Fruit fly (Drosophila melanogaster) whole organism, pupa: ENCODE data around the gene CG4829.
A peak's percentile ranks its signal among the peaks of the same experiment; 100 is the strongest.

ENCODE experiments used
- CG10348 ChIP-seq: fragments of 200-800 bp; sonication (Bioruptor generic); IDR thresholded peaks from 2 replicates; pipeline ENCODE4 v1.3.6; 2022; ENCODE audit warnings: missing biosample characterization, missing genetic modification characterization
- CG12605 ChIP-seq: fragments of 200-800 bp; sonication (Bioruptor generic); IDR thresholded peaks from 2 replicates; pipeline ENCODE4 v1.3.6; 2022; ENCODE audit warnings: missing biosample characterization, missing genetic modification characterization
- CG13204 ChIP-seq: fragments of 200-800 bp; sonication (Bioruptor generic); optimal IDR thresholded peaks from 2 replicates; lab custom pipeline; 2018; ENCODE audit warnings: missing biosample characterization, mild to moderate bottlenecking, missing genetic modification characterization, moderate library complexity
- CG14655 ChIP-seq: fragments of 200-800 bp; sonication (Bioruptor generic); optimal IDR thresholded peaks from 3 replicates; lab custom pipeline; 2017; ENCODE audit warnings: mild to moderate bottlenecking, missing biosample characterization, missing genetic modification reagents, missing genetic modification characterization
- CG15710 ChIP-seq: fragments of 200-800 bp; sonication (Bioruptor generic); optimal IDR thresholded peaks from 2 replicates; lab custom pipeline; 2018; ENCODE audit warnings: missing biosample characterization, mild to moderate bottlenecking, missing genetic modification characterization, moderate library complexity
- CG17806 ChIP-seq: fragments of 200-800 bp; sonication (Bioruptor generic); optimal IDR thresholded peaks from 2 replicates; lab custom pipeline; 2018; ENCODE audit warnings: missing biosample characterization, mild to moderate bottlenecking, missing genetic modification characterization, moderate library complexity
- CG32121 ChIP-seq: fragments of 200-800 bp; sonication (Bioruptor generic); IDR thresholded peaks from 2 replicates; pipeline ENCODE4 v1.3.6; 2022; ENCODE audit warnings: missing biosample characterization, missing genetic modification characterization
- CG34367 ChIP-seq: fragments of 200-800 bp; sonication (Bioruptor generic); optimal IDR thresholded peaks from 2 replicates; lab custom pipeline; 2018; ENCODE audit warnings: missing biosample characterization, mild to moderate bottlenecking, missing genetic modification characterization
- CG4496 ChIP-seq: fragments of 200-800 bp; sonication (Bioruptor generic); IDR thresholded peaks from 3 replicates; pipeline ENCODE4 v1.3.6; 2022; ENCODE audit warnings: missing biosample characterization, missing genetic modification characterization
- CG8159 ChIP-seq: fragments of 200-800 bp; sonication (Bioruptor generic); optimal IDR thresholded peaks from 3 replicates; lab custom pipeline; 2018; ENCODE audit warnings: missing biosample characterization, mild to moderate bottlenecking, missing genetic modification characterization, moderate library complexity
- CG8301 ChIP-seq: fragments of 200-800 bp; sonication (Bioruptor generic); optimal IDR thresholded peaks from 2 replicates; lab custom pipeline; 2018; ENCODE audit warnings: missing biosample characterization, mild to moderate bottlenecking, missing genetic modification characterization
- CG9948 ChIP-seq: fragments of 200-800 bp; sonication (Bioruptor generic); optimal IDR thresholded peaks from 2 replicates; lab custom pipeline; 2018; ENCODE audit warnings: missing biosample characterization, mild to moderate bottlenecking, missing genetic modification characterization, moderate library complexity
- D1 ChIP-seq: fragments of 200-800 bp; sonication (Bioruptor generic); optimal IDR thresholded peaks from 2 replicates; lab custom pipeline; 2018; ENCODE audit warnings: missing biosample characterization, mild to moderate bottlenecking, missing genetic modification characterization, moderate library complexity
- EcR ChIP-seq: fragments of 200-800 bp; sonication (Bioruptor generic); optimal IDR thresholded peaks from 3 replicates; lab custom pipeline; 2019; ENCODE audit warnings: missing biosample characterization, missing genetic modification characterization, mild to moderate bottlenecking, moderate library complexity, missing genetic modification reagents
- Ets98B ChIP-seq: fragments of 200-800 bp; sonication (Bioruptor generic); IDR thresholded peaks from 2 replicates; pipeline ENCODE4 v1.3.6; 2022; ENCODE audit warnings: missing biosample characterization, missing genetic modification characterization
- Pif1A ChIP-seq: fragments of 200-800 bp; sonication (Bioruptor generic); optimal IDR thresholded peaks from 3 replicates; lab custom pipeline; 2016; ENCODE audit warnings: missing biosample characterization, missing genetic modification characterization
- Pif1B ChIP-seq: fragments of 200-800 bp; sonication (Bioruptor generic); optimal IDR thresholded peaks from 3 replicates; lab custom pipeline; 2016; ENCODE audit warnings: missing biosample characterization, missing genetic modification characterization
- Snoo ChIP-seq: fragments of 200-800 bp; sonication (Bioruptor generic); optimal IDR thresholded peaks from 3 replicates; lab custom pipeline; 2017; ENCODE audit warnings: missing biosample characterization, mild to moderate bottlenecking, missing genetic modification characterization, inconsistent platforms
- fd96Ca ChIP-seq: fragments of 200-800 bp; sonication (Bioruptor generic); IDR thresholded peaks from 3 replicates; pipeline ENCODE4 v1.3.6; 2022; ENCODE audit warnings: missing biosample characterization, missing genetic modification characterization
- gl ChIP-seq: fragments of 200-800 bp; sonication (Bioruptor generic); optimal IDR thresholded peaks from 2 replicates; lab custom pipeline; 2018; ENCODE audit warnings: missing biosample characterization, mild to moderate bottlenecking, missing genetic modification characterization
- rn ChIP-seq: fragments of 200-800 bp; sonication (Bioruptor generic); IDR thresholded peaks from 2 replicates; pipeline ENCODE4 v1.3.6; 2022; ENCODE audit warnings: missing biosample characterization, missing genetic modification characterization

The CG4829 gene

dm6 chrX:16798166-16798565 lies 13.3 kb upstream of the CG4829 start:
- no peak for TF ChIP-seq Snoo (tag; lab: Kevin White, UChicago)
- TF ChIP-seq gl: no peak
- TF ChIP-seq Ets98B (GFP tag; lab: Robert Waterston, UW): no peak
- no peak for TF ChIP-seq CG15710 (tag; lab: Kevin White, UChicago)
- TF ChIP-seq CG17806 (tag; lab: Kevin White, UChicago): no peak
- TF ChIP-seq CG14655: no peak
- TF ChIP-seq Pif1A (GFP tag; lab: Kevin White, UChicago): no peak
- TF ChIP-seq rn (GFP tag; lab: Robert Waterston, UW): no peak
- no peak for TF ChIP-seq Pif1B (GFP tag; lab: Kevin White, UChicago)
- TF ChIP-seq CG32121: no peak
- no peak for TF ChIP-seq CG8159
- no peak for TF ChIP-seq CG4496 (GFP tag; lab: Robert Waterston, UW)
- no peak for TF ChIP-seq CG10348 (GFP tag; lab: Robert Waterston, UW)
- TF ChIP-seq EcR: no peak
- no peak for TF ChIP-seq CG8301 (tag; lab: Kevin White, UChicago)
- TF ChIP-seq D1 (tag; lab: Kevin White, UChicago): no peak
- TF ChIP-seq CG13204: no peak
- no peak for TF ChIP-seq CG34367 (tag; lab: Kevin White, UChicago)

- TF ChIP-seq Pif1A (GFP tag; lab: Kevin White, UChicago): no peak
- TF ChIP-seq CG8159: peak; percentile 8
Observed at dm6 chrX:16799914-16800313, 11.6 kb upstream of the CG4829 start.

DNA sequence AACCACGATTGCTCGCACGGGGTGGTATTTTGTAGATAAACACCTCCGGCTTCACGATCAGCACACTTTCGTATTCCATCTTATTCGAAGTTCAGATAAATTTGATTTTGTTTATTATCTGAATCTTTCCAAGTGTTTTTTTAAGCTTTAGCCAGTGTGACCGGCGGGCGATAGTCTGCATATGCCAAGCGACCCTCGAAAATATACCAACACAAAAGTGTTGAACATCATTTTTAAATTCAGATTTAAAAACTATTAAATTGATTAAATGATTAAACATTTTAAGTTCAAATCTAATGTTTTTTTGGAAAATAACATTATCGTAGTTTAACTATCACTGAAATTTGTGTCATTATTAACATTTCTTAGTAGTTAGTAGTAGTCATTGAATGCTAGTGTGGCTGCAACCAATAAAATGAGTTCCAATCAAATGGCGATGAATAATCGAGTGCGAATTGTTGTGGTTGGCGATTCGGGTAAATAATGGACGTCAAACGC lies 10.9 kb upstream of the CG4829 start, which contains the start of the genes CG9132 and CG4789:
Gene CG9132, minus strand, starts transcription at position 181 of the 498 bp plus-strand sequence.
Gene CG4789, plus strand, starts transcription at position 401 of the 498 bp plus-strand sequence.
- TF ChIP-seq EcR (no peak), CG17806 (tag; lab: Kevin White, UChicago) (no peak), CG13204 (no peak), Pif1A (GFP tag; lab: Kevin White, UChicago) (no peak), Snoo (tag; lab: Kevin White, UChicago) (no peak), CG15710 (tag; lab: Kevin White, UChicago) (no peak), CG9948 (no peak), Pif1B (GFP tag; lab: Kevin White, UChicago) (no peak), CG8159 (no peak), CG8301 (tag; lab: Kevin White, UChicago) (no peak), CG32121 (no peak), CG10348 (GFP tag; lab: Robert Waterston, UW) (no peak), CG34367 (tag; lab: Kevin White, UChicago) (no peak), fd96Ca (no peak), D1 (tag; lab: Kevin White, UChicago) (no peak), Ets98B (GFP tag; lab: Robert Waterston, UW) (no peak), CG12605 (no peak), rn (GFP tag; lab: Robert Waterston, UW) (no peak), CG4496 (GFP tag; lab: Robert Waterston, UW) (no peak)

dm6 chrX:16803299-16803698 lies 8.2 kb upstream of the CG4829 start, which contains the start of the genes Rai1 and CG13005:
Gene Rai1, minus strand, starts transcription at chrX:16803344.
Gene CG13005, plus strand, starts transcription at chrX:16803650.
- TF ChIP-seq Pif1B (GFP tag; lab: Kevin White, UChicago): no peak
- TF ChIP-seq CG4496 (GFP tag; lab: Robert Waterston, UW): no peak
- TF ChIP-seq rn (GFP tag; lab: Robert Waterston, UW): no peak
- no peak for TF ChIP-seq CG12605
- no peak for TF ChIP-seq CG15710 (tag; lab: Kevin White, UChicago)
- no peak for TF ChIP-seq D1 (tag; lab: Kevin White, UChicago)
- no peak for TF ChIP-seq Ets98B (GFP tag; lab: Robert Waterston, UW)
- no peak for TF ChIP-seq CG9948
- no peak for TF ChIP-seq CG32121

- no peak for TF ChIP-seq CG14655
- no peak for TF ChIP-seq CG8159
- TF ChIP-seq fd96Ca: no peak
Observed at dm6 chrX:16805768-16806167, 5.7 kb upstream of the CG4829 start, which contains the start of gene ppk28. Gene ppk28, plus strand, starts transcription at chrX:16806068.

DNA sequence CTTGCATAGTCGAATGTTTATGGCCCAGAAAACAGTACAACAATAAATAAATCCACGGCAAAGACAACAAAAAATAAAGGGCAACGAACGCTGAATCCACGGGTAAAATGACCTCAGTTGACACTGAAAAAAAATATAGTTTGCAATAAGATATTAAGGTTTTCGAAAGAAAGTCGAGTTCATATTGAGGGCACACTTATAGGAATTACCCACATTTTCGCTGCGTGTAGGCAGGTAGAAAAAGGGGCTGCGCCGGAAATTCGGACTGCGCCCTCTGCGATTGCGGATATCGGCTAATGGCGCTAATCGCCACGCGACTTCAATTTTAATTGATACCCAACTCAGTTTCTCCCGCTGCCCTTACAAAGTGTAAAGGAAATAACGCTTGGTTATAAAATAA lies 2.8 kb upstream of the CG4829 start:
- TF ChIP-seq CG32121 (no peak), Ets98B (GFP tag; lab: Robert Waterston, UW) (no peak), CG8159 (no peak), CG14655 (no peak), Pif1A (GFP tag; lab: Kevin White, UChicago) (no peak), CG13204 (no peak), rn (GFP tag; lab: Robert Waterston, UW) (no peak), CG9948 (no peak), Pif1B (GFP tag; lab: Kevin White, UChicago) (no peak), CG17806 (tag; lab: Kevin White, UChicago) (no peak), CG12605 (no peak), CG8301 (tag; lab: Kevin White, UChicago) (no peak), Snoo (tag; lab: Kevin White, UChicago) (no peak), fd96Ca (no peak), CG10348 (GFP tag; lab: Robert Waterston, UW) (no peak), CG15710 (tag; lab: Kevin White, UChicago) (no peak), D1 (tag; lab: Kevin White, UChicago) (no peak), gl (no peak), CG4496 (GFP tag; lab: Robert Waterston, UW) (no peak), CG34367 (tag; lab: Kevin White, UChicago) (no peak)
